Fruit fly (Drosophila melanogaster) ovary, adult (tissue): Measurements from ENCODE around the gene PolE1.

ENCODE experiments used
- CG17801 ChIP-seq: fragments of 200-800 bp; optimal IDR thresholded peaks from 2 replicates; lab custom pipeline; 2019; ENCODE audit warnings: missing biosample characterization, mild to moderate bottlenecking, missing genetic modification characterization, moderate library complexity; ENCODE audit not compliant: partially characterized antibody

Gene PolE1

dm6 chr3R:23372624-23373023 lies 24.7 kb downstream of the PolE1 start, which contains the start of gene CG42827:
Gene CG42827 (plus strand): TSS chr3R:23372924.
- no peak for TF ChIP-seq CG17801

dm6 chr3R:23373403-23373802 lies 25.5 kb downstream of the PolE1 start, which contains the start of gene CG42828:
Gene CG42828 (plus strand): TSS chr3R:23373703.
- TF ChIP-seq CG17801, result no peak

- peak; percentile 88 for TF ChIP-seq CG17801
Observed at dm6 chr3R:23374290-23374689, 26.4 kb downstream of the PolE1 start.

- no peak for TF ChIP-seq CG17801
Observed at dm6 chr3R:23377288-23377687, 29.4 kb downstream of the PolE1 start.

- TF ChIP-seq CG17801, result no peak
Observed at dm6 chr3R:23383723-23384122, 35.8 kb downstream of the PolE1 start.

- TF ChIP-seq CG17801, result peak; percentile 49
Observed at dm6 chr3R:23384591-23385260, 36.8 kb downstream of the PolE1 start, which contains the start of gene CG4393. Gene CG4393 (minus strand): TSS chr3R:23384777.

- TF ChIP-seq CG17801, result peak; percentile 6
Observed at dm6 chr3R:23386021-23386457, 38.1 kb downstream of the PolE1 start.

- TF ChIP-seq CG17801, result no peak
Observed at dm6 chr3R:23386907-23387306, 39.0 kb downstream of the PolE1 start.

dm6 chr3R:23388798-23389197 lies 40.9 kb downstream of the PolE1 start, which contains the start of gene CG31515:
Gene CG31515 (minus strand): TSS chr3R:23388898.
- TF ChIP-seq CG17801, result no peak

dm6 chr3R:23390769-23391309 lies 42.9 kb downstream of the PolE1 start:
- no peak for TF ChIP-seq CG17801

- no peak for TF ChIP-seq CG17801
Observed at dm6 chr3R:23392235-23392634, 44.3 kb downstream of the PolE1 start.

dm6 chr3R:23393507-23393906 lies 45.6 kb downstream of the PolE1 start:
- no peak for TF ChIP-seq CG17801

- no peak for TF ChIP-seq CG17801
Observed at dm6 chr3R:23395720-23396119, 47.8 kb downstream of the PolE1 start.

dm6 chr3R:23396548-23397294 lies 48.8 kb downstream of the PolE1 start:
- no peak for TF ChIP-seq CG17801

dm6 chr3R:23398979-23399378 lies 51.1 kb downstream of the PolE1 start:
- no peak for TF ChIP-seq CG17801

- TF ChIP-seq CG17801, result no peak
Observed at dm6 chr3R:23399679-23400078, 51.8 kb downstream of the PolE1 start.

- no peak for TF ChIP-seq CG17801
Observed at dm6 chr3R:23401519-23401918, 53.6 kb downstream of the PolE1 start.
